Fruit fly (Drosophila melanogaster) S2 (cell line): ENCODE data around the gene Mst84B.

Experiments used
- CG8478 ChIP-seq: fragments of >200 bp; optimal IDR thresholded peaks from 2 replicates; lab custom pipeline; 2018
- CTCF ChIP-seq, 2 experiments: fragments of >200 bp; optimal IDR thresholded peaks; 2 replicates each; lab custom pipeline; 2018

Mst84B gene

dm6 chr3R:7060467-7060866 is 1.5 kb upstream of the Mst84B start, which contains the start of gene djl:
Gene djl (plus strand): TSS chr3R:7060767.
- TF ChIP-seq CG8478 (lab: Kevin White, UChicago): no peak
- TF ChIP-seq CTCF (optimal IDR thresholded peaks at IDR 0.05; lab: Kevin White, UChicago): no peak

- TF ChIP-seq CTCF (optimal IDR thresholded peaks at IDR 0.05; lab: Kevin White, UChicago) (no peak), CG8478 (lab: Kevin White, UChicago) (no peak)
These were observed 4.3 kb downstream of the Mst84B start for dm6 chr3R:7066267-7066666.

dm6 chr3R:7067092-7067491 is 5.1 kb downstream of the Mst84B start, which contains the start of the genes CG1105 and CG1965:
Gene CG1105 (minus strand): TSS chr3R:7067136.
Gene CG1965 (plus strand): TSS chr3R:7067401.
- TF ChIP-seq CTCF (optimal IDR thresholded peaks at IDR 0.05; lab: Kevin White, UChicago) (peak in 1 of 2 experiments; percentile 13), CG8478 (lab: Kevin White, UChicago) (no peak)

- TF ChIP-seq CG8478 (lab: Kevin White, UChicago) (no peak), CTCF (optimal IDR thresholded peaks at IDR 0.05; lab: Kevin White, UChicago) (peak; percentile 84 to 87)
These were observed 12.5 kb downstream of the Mst84B start, which contains the start of the genes Ufl1 and CG1943 for dm6 chr3R:7074297-7075114. Gene Ufl1 (minus strand): TSS chr3R:7074452. Gene CG1943 (plus strand): TSS chr3R:7074859.

- TF ChIP-seq CG8478 (lab: Kevin White, UChicago): no peak
These were observed 13.1 kb downstream of the Mst84B start for dm6 chr3R:7075115-7075425.

dm6 chr3R:7075712-7076183 is 13.8 kb downstream of the Mst84B start:
- TF ChIP-seq CG8478 (lab: Kevin White, UChicago) (no peak), CTCF (optimal IDR thresholded peaks at IDR 0.05; lab: Kevin White, UChicago) (no peak)

dm6 chr3R:7076293-7076981 is 14.5 kb downstream of the Mst84B start:
- TF ChIP-seq CG8478 (lab: Kevin White, UChicago) (no peak), CTCF (optimal IDR thresholded peaks at IDR 0.05; lab: Kevin White, UChicago) (no peak)

dm6 chr3R:7079718-7080117 is 17.7 kb downstream of the Mst84B start:
- TF ChIP-seq CG8478 (lab: Kevin White, UChicago): no peak
- no peak for TF ChIP-seq CTCF (optimal IDR thresholded peaks at IDR 0.05; lab: Kevin White, UChicago)

dm6 chr3R:7080157-7080916 is 18.4 kb downstream of the Mst84B start, which contains the start of gene Ref1:
Gene Ref1 (minus strand): TSS chr3R:7080387.
- no peak for TF ChIP-seq CG8478 (lab: Kevin White, UChicago)
- no peak for TF ChIP-seq CTCF (optimal IDR thresholded peaks at IDR 0.05; lab: Kevin White, UChicago)

- TF ChIP-seq CG8478 (lab: Kevin White, UChicago) (no peak), CTCF (optimal IDR thresholded peaks at IDR 0.05; lab: Kevin White, UChicago) (no peak)
These were observed 20.0 kb downstream of the Mst84B start, which contains the start of gene Dpck for dm6 chr3R:7081972-7082371. Gene Dpck (plus strand): TSS chr3R:7082182.

- TF ChIP-seq CTCF (optimal IDR thresholded peaks at IDR 0.05; lab: Kevin White, UChicago) (no peak), CG8478 (lab: Kevin White, UChicago) (no peak)
These were observed 21.8 kb downstream of the Mst84B start for dm6 chr3R:7083750-7084149.

dm6 chr3R:7085455-7085854 is 23.5 kb downstream of the Mst84B start:
- TF ChIP-seq CG8478 (lab: Kevin White, UChicago): no peak
- TF ChIP-seq CTCF (optimal IDR thresholded peaks at IDR 0.05; lab: Kevin White, UChicago): no peak

dm6 chr3R:7085983-7086376 is 24.0 kb downstream of the Mst84B start, which contains the start of gene Tailor:
Gene Tailor (minus strand): TSS chr3R:7086083.
- TF ChIP-seq CTCF (optimal IDR thresholded peaks at IDR 0.05; lab: Kevin White, UChicago) (no peak), CG8478 (lab: Kevin White, UChicago) (no peak)
